Worm (Caenorhabditis elegans): ENCODE results near the gene spp-9.

- TF ChIP-seq lir-3 (tag; optimal IDR thresholded peaks at IDR 0.05), result no peak
- peak; percentile 38 for TF ChIP-seq T20F7.1 (GFP tag; optimal IDR thresholded peaks at IDR 0.05)
- no peak for TF ChIP-seq nhr-76 (tag; optimal IDR thresholded peaks at IDR 0.05)
- no peak for TF ChIP-seq daf-19 (GFP tag; conservative IDR thresholded peaks at IDR 0.05)
- no peak for TF ChIP-seq nhr-102 (tag; optimal IDR thresholded peaks at IDR 0.05)
- no peak for TF ChIP-seq ama-1 (optimal IDR thresholded peaks at IDR 0.05)
Measured at ce11 chrX:11481825-11482093, 5.8 kb upstream of the spp-9 start.

All from whole organism, L4 larva.